Worm (Caenorhabditis elegans): ENCODE data around the gene rsf-1.

Gene rsf-1

ce11 chrII:11276879-11277278, 29.3 kb upstream of the rsf-1 start:
- TF ChIP-seq ama-1 (optimal IDR thresholded peaks at IDR 0.05) (no peak), tbx-37 (GFP tag; conservative IDR thresholded peaks at IDR 0.05) (no peak), pes-1 (GFP tag; IDR thresholded peaks at IDR 0.05) (no peak), hnd-1 (tag; optimal IDR thresholded peaks at IDR 0.05) (no peak), tra-4 (tag; optimal IDR thresholded peaks at IDR 0.05) (no peak), aly-1 (tag; optimal IDR thresholded peaks at IDR 0.05) (no peak), scrt-1 (GFP tag; IDR thresholded peaks at IDR 0.05) (no peak), F13C5.2 (tag; optimal IDR thresholded peaks at IDR 0.05) (no peak), hmg-4 (GFP tag; optimal IDR thresholded peaks at IDR 0.05) (no peak), tbx-11 (GFP tag; IDR thresholded peaks at IDR 0.05) (no peak), flt-1 (GFP tag; IDR thresholded peaks at IDR 0.05) (no peak), ceh-13 (GFP tag; optimal IDR thresholded peaks at IDR 0.05) (no peak), ceh-36 (tag; optimal IDR thresholded peaks at IDR 0.05) (no peak), ets-7 (tag; optimal IDR thresholded peaks at IDR 0.05) (no peak), sea-1 (GFP tag; conservative IDR thresholded peaks at IDR 0.05) (no peak), B0310.2 (tag; optimal IDR thresholded peaks at IDR 0.05) (no peak)

ce11 chrII:11279971-11280370, 26.2 kb upstream of the rsf-1 start:
- TF ChIP-seq hmbx-1 (tag; optimal IDR thresholded peaks at IDR 0.05): no peak
- TF ChIP-seq tbx-37 (GFP tag; conservative IDR thresholded peaks at IDR 0.05): no peak
- no peak for TF ChIP-seq ceh-36 (tag; optimal IDR thresholded peaks at IDR 0.05)
- no peak for TF ChIP-seq tbx-11 (GFP tag; IDR thresholded peaks at IDR 0.05)
- TF ChIP-seq ama-1 (optimal IDR thresholded peaks at IDR 0.05): no peak
- no peak for TF ChIP-seq flt-1 (GFP tag; IDR thresholded peaks at IDR 0.05)
- TF ChIP-seq hnd-1 (tag; optimal IDR thresholded peaks at IDR 0.05): no peak
- TF ChIP-seq ceh-13 (GFP tag; optimal IDR thresholded peaks at IDR 0.05): no peak

ce11 chrII:11281177-11281576, 25.0 kb upstream of the rsf-1 start:
- TF ChIP-seq ceh-36 (tag; optimal IDR thresholded peaks at IDR 0.05): no peak
- no peak for TF ChIP-seq sea-1 (GFP tag; conservative IDR thresholded peaks at IDR 0.05)
- no peak for TF ChIP-seq F13C5.2 (tag; optimal IDR thresholded peaks at IDR 0.05)
- TF ChIP-seq tra-4 (tag; optimal IDR thresholded peaks at IDR 0.05): no peak
- TF ChIP-seq ets-7 (tag; optimal IDR thresholded peaks at IDR 0.05): no peak
- no peak for TF ChIP-seq aly-1 (tag; optimal IDR thresholded peaks at IDR 0.05)

- TF ChIP-seq sea-1 (GFP tag; conservative IDR thresholded peaks at IDR 0.05): no peak
- no peak for TF ChIP-seq hnd-1 (tag; optimal IDR thresholded peaks at IDR 0.05)
- TF ChIP-seq tra-4 (tag; optimal IDR thresholded peaks at IDR 0.05): no peak
- TF ChIP-seq ets-7 (tag; optimal IDR thresholded peaks at IDR 0.05): no peak
- TF ChIP-seq ceh-36 (tag; optimal IDR thresholded peaks at IDR 0.05): no peak
- TF ChIP-seq B0310.2 (tag; optimal IDR thresholded peaks at IDR 0.05): no peak
- no peak for TF ChIP-seq F13C5.2 (tag; optimal IDR thresholded peaks at IDR 0.05)
- no peak for TF ChIP-seq flt-1 (GFP tag; IDR thresholded peaks at IDR 0.05)
- no peak for TF ChIP-seq tbx-37 (GFP tag; conservative IDR thresholded peaks at IDR 0.05)
- TF ChIP-seq aly-1 (tag; optimal IDR thresholded peaks at IDR 0.05): no peak
- no peak for TF ChIP-seq tbx-11 (GFP tag; IDR thresholded peaks at IDR 0.05)
- TF ChIP-seq scrt-1 (GFP tag; IDR thresholded peaks at IDR 0.05): no peak
- TF ChIP-seq hmg-4 (GFP tag; optimal IDR thresholded peaks at IDR 0.05): no peak
- no peak for TF ChIP-seq hmbx-1 (tag; optimal IDR thresholded peaks at IDR 0.05)
- TF ChIP-seq ceh-13 (GFP tag; optimal IDR thresholded peaks at IDR 0.05): no peak
Measured at ce11 chrII:11281666-11282065, 24.5 kb upstream of the rsf-1 start, which contains the start of gene unc-130. unc-130 (plus strand) TSS chrII:11281966.

ce11 chrII:11283013-11283412, 23.2 kb upstream of the rsf-1 start:
- TF ChIP-seq tbx-37 (GFP tag; conservative IDR thresholded peaks at IDR 0.05) (no peak), tra-4 (tag; optimal IDR thresholded peaks at IDR 0.05) (no peak), ceh-36 (tag; optimal IDR thresholded peaks at IDR 0.05) (no peak), ceh-13 (GFP tag; optimal IDR thresholded peaks at IDR 0.05) (no peak), hnd-1 (tag; optimal IDR thresholded peaks at IDR 0.05) (no peak), hmg-4 (GFP tag; optimal IDR thresholded peaks at IDR 0.05) (no peak), sea-1 (GFP tag; conservative IDR thresholded peaks at IDR 0.05) (no peak), scrt-1 (GFP tag; IDR thresholded peaks at IDR 0.05) (no peak), aly-1 (tag; optimal IDR thresholded peaks at IDR 0.05) (no peak), tbx-11 (GFP tag; IDR thresholded peaks at IDR 0.05) (no peak)

ce11 chrII:11283803-11284202, 22.4 kb upstream of the rsf-1 start:
- no peak for TF ChIP-seq hmg-4 (GFP tag; optimal IDR thresholded peaks at IDR 0.05)
- no peak for TF ChIP-seq B0310.2 (tag; optimal IDR thresholded peaks at IDR 0.05)
- no peak for TF ChIP-seq ama-1 (optimal IDR thresholded peaks at IDR 0.05)
- TF ChIP-seq aly-1 (tag; optimal IDR thresholded peaks at IDR 0.05): no peak
- TF ChIP-seq pes-1 (GFP tag; IDR thresholded peaks at IDR 0.05): no peak
- no peak for TF ChIP-seq hnd-1 (tag; optimal IDR thresholded peaks at IDR 0.05)
- TF ChIP-seq ceh-13 (GFP tag; optimal IDR thresholded peaks at IDR 0.05): no peak
- no peak for TF ChIP-seq tbx-37 (GFP tag; conservative IDR thresholded peaks at IDR 0.05)
- no peak for TF ChIP-seq hmbx-1 (tag; optimal IDR thresholded peaks at IDR 0.05)

ce11 chrII:11284701-11285100, 21.5 kb upstream of the rsf-1 start:
- no peak for TF ChIP-seq B0310.2 (tag; optimal IDR thresholded peaks at IDR 0.05)
- no peak for TF ChIP-seq aly-1 (tag; optimal IDR thresholded peaks at IDR 0.05)
- no peak for TF ChIP-seq tbx-11 (GFP tag; IDR thresholded peaks at IDR 0.05)
- no peak for TF ChIP-seq ceh-36 (tag; optimal IDR thresholded peaks at IDR 0.05)
- no peak for TF ChIP-seq ets-7 (tag; optimal IDR thresholded peaks at IDR 0.05)
- no peak for TF ChIP-seq flt-1 (GFP tag; IDR thresholded peaks at IDR 0.05)
- no peak for TF ChIP-seq ceh-13 (GFP tag; optimal IDR thresholded peaks at IDR 0.05)
- TF ChIP-seq scrt-1 (GFP tag; IDR thresholded peaks at IDR 0.05): no peak
- TF ChIP-seq ama-1 (optimal IDR thresholded peaks at IDR 0.05): no peak
- no peak for TF ChIP-seq tbx-37 (GFP tag; conservative IDR thresholded peaks at IDR 0.05)
- no peak for TF ChIP-seq hmbx-1 (tag; optimal IDR thresholded peaks at IDR 0.05)
- TF ChIP-seq hnd-1 (tag; optimal IDR thresholded peaks at IDR 0.05): no peak
- TF ChIP-seq F13C5.2 (tag; optimal IDR thresholded peaks at IDR 0.05): no peak
- no peak for TF ChIP-seq sea-1 (GFP tag; conservative IDR thresholded peaks at IDR 0.05)
- TF ChIP-seq pes-1 (GFP tag; IDR thresholded peaks at IDR 0.05): no peak

Data from whole organism, early embryonic.